Fruit fly (Drosophila melanogaster) whole organism, embryonic: ENCODE data around the gene CG7916.
A peak's percentile ranks its signal among the peaks of the same experiment; 100 is the strongest.

Experiments
- Bgb ChIP-seq: fragments of 200-800 bp; sonication (Bioruptor generic); IDR thresholded peaks from 2 replicates; pipeline ENCODE4 v1.3.6; 2022; ENCODE audit warnings: missing biosample characterization, missing genetic modification characterization; ENCODE audit not compliant: partially characterized antibody
- CG10321 ChIP-seq: fragments of 200-800 bp; sonication (Bioruptor generic); IDR thresholded peaks from 2 replicates; pipeline ENCODE4 v1.3.6; 2022; ENCODE audit warnings: missing biosample characterization, missing genetic modification characterization
- CG11560 ChIP-seq: fragments of 200-800 bp; sonication (Bioruptor generic); IDR thresholded peaks from 3 replicates; pipeline ENCODE4 v1.3.6; 2022; ENCODE audit warnings: missing biosample characterization, missing genetic modification characterization
- CG13296 ChIP-seq: fragments of 200-800 bp; sonication (Bioruptor generic); optimal IDR thresholded peaks from 3 replicates; lab custom pipeline; 2018; ENCODE audit warnings: missing biosample characterization, mild to moderate bottlenecking, missing genetic modification characterization
- CG17802 ChIP-seq: fragments of 200-800 bp; sonication (Bioruptor generic); optimal IDR thresholded peaks from 2 replicates; lab custom pipeline; 2018; ENCODE audit warnings: missing biosample characterization, mild to moderate bottlenecking, missing genetic modification characterization, moderate library complexity
- CG18262 ChIP-seq: fragments of 200-800 bp; optimal IDR thresholded peaks from 3 replicates; lab custom pipeline; 2019; ENCODE audit warnings: missing biosample characterization, mild to moderate bottlenecking, missing genetic modification characterization, moderate library complexity
- CG2116 ChIP-seq: fragments of 200-800 bp; sonication (Bioruptor generic); optimal IDR thresholded peaks from 3 replicates; lab custom pipeline; 2018; ENCODE audit warnings: missing biosample characterization, mild to moderate bottlenecking, missing genetic modification characterization
- CG2875 ChIP-seq: fragments of 200-800 bp; sonication (Bioruptor generic); optimal IDR thresholded peaks from 2 replicates; lab custom pipeline; 2017; ENCODE audit warnings: missing biosample characterization, mild to moderate bottlenecking, missing genetic modification characterization, missing genetic modification reagents
- CG33213 ChIP-seq: fragments of 200-800 bp; sonication (Bioruptor generic); optimal IDR thresholded peaks from 3 replicates; lab custom pipeline; 2016; ENCODE audit warnings: missing biosample characterization, missing genetic modification characterization
- CG34224 ChIP-seq: fragments of 200-800 bp; sonication (Bioruptor generic); IDR thresholded peaks from 3 replicates; pipeline ENCODE4 v1.3.6; 2022; ENCODE audit warnings: missing biosample characterization, missing genetic modification characterization; ENCODE audit not compliant: partially characterized antibody
- CG34376 ChIP-seq: fragments of 200-800 bp; sonication (Bioruptor generic); optimal IDR thresholded peaks from 2 replicates; lab custom pipeline; 2018; ENCODE audit warnings: missing biosample characterization, mild to moderate bottlenecking, missing genetic modification characterization
- CG6813 ChIP-seq: fragments of 200-800 bp; sonication (Bioruptor generic); optimal IDR thresholded peaks from 2 replicates; lab custom pipeline; 2017; ENCODE audit warnings: missing biosample characterization, missing genetic modification characterization, mild to moderate bottlenecking, moderate library complexity, missing genetic modification reagents
- D19B ChIP-seq: fragments of 200-800 bp; sonication (Bioruptor generic); optimal IDR thresholded peaks from 2 replicates; lab custom pipeline; 2017; ENCODE audit warnings: missing biosample characterization, mild to moderate bottlenecking, missing genetic modification characterization
- Dip3 ChIP-seq: fragments of 200-800 bp; sonication (Bioruptor generic); optimal IDR thresholded peaks from 3 replicates; lab custom pipeline; 2016; ENCODE audit warnings: missing biosample characterization, missing genetic modification characterization
- Dll ChIP-seq: fragments of 200-800 bp; sonication (Bioruptor generic); IDR thresholded peaks from 4 replicates; pipeline ENCODE4 v1.3.6; 2022; ENCODE audit warnings: missing biosample characterization, missing genetic modification characterization; ENCODE audit not compliant: partially characterized antibody
- Doc2 ChIP-seq: fragments of 200-800 bp; sonication (Bioruptor generic); IDR thresholded peaks from 2 replicates; pipeline ENCODE4 v1.3.6; 2022; ENCODE audit warnings: missing biosample characterization, missing genetic modification characterization
- Doc3 ChIP-seq: fragments of 200-800 bp; sonication (Bioruptor generic); IDR thresholded peaks from 3 replicates; pipeline ENCODE4 v1.3.6; 2022; ENCODE audit warnings: missing biosample characterization, missing genetic modification characterization; ENCODE audit not compliant: partially characterized antibody
- Dp ChIP-seq: fragments of 200-800 bp; sonication (Bioruptor generic); optimal IDR thresholded peaks from 2 replicates; lab custom pipeline; 2018; ENCODE audit warnings: missing biosample characterization, mild to moderate bottlenecking, missing genetic modification characterization, moderate library complexity
- Dref ChIP-seq: fragments of 200-800 bp; sonication (Bioruptor generic); IDR thresholded peaks from 2 replicates; pipeline ENCODE4 v1.3.6; 2022; ENCODE audit warnings: missing biosample characterization, missing genetic modification characterization
- E2f2 ChIP-seq: fragments of 200-800 bp; sonication (Bioruptor generic); IDR thresholded peaks from 2 replicates; pipeline ENCODE4 v1.3.6; 2022; ENCODE audit warnings: missing biosample characterization, missing genetic modification characterization
- Hr78 ChIP-seq, 2 experiments: fragments of 200-800 bp in 1 of 2; fragments of >200 bp in 1 of 2; sonication (Bioruptor generic) in 1 of 2; optimal IDR thresholded peaks; 2 replicates each; lab custom pipeline; 2017 to 2019; ENCODE audit warnings: missing biosample characterization in 2 of 2, missing genetic modification characterization in 2 of 2, mild to moderate bottlenecking in 1 of 2, moderate library complexity in 1 of 2
- Mad ChIP-seq: fragments of 200-800 bp; sonication (Bioruptor generic); optimal IDR thresholded peaks from 2 replicates; lab custom pipeline; 2016; ENCODE audit warnings: missing biosample characterization, missing genetic modification characterization
- Med ChIP-seq: fragments of 200-800 bp; sonication (Bioruptor generic); peaks from one replicate; lab custom pipeline; 2016; ENCODE audit warnings: missing biosample characterization, missing genetic modification characterization, mild to moderate bottlenecking, inconsistent platforms, moderate library complexity
- Myb ChIP-seq: fragments of 200-800 bp; sonication (Bioruptor generic); optimal IDR thresholded peaks from 2 replicates; lab custom pipeline; 2016; ENCODE audit warnings: missing biosample characterization, missing genetic modification characterization
- NK7.1 ChIP-seq: fragments of 200-800 bp; sonication (Bioruptor generic); optimal IDR thresholded peaks from 3 replicates; lab custom pipeline; 2016; ENCODE audit warnings: missing biosample characterization, missing genetic modification characterization
- Pdp1 ChIP-seq, 2 experiments: fragments of 200-800 bp; sonication (Bioruptor generic); optimal IDR thresholded peaks; 3 replicates each; lab custom pipeline; 2016; ENCODE audit warnings: missing biosample characterization in 2 of 2, missing genetic modification characterization in 2 of 2, mild to moderate bottlenecking in 1 of 2, moderate library complexity in 1 of 2
- Sox102F ChIP-seq: fragments of 200-800 bp; sonication (Bioruptor generic); optimal IDR thresholded peaks from 2 replicates; lab custom pipeline; 2018; ENCODE audit warnings: missing biosample characterization, mild to moderate bottlenecking, missing genetic modification characterization, moderate library complexity
- Tbp ChIP-seq: fragments of >200 bp; optimal IDR thresholded peaks from 2 replicates; lab custom pipeline; 2018; ENCODE audit warnings: missing biosample characterization, missing genetic modification characterization
- ash1 ChIP-seq: fragments of 200-800 bp; sonication (Bioruptor generic); optimal IDR thresholded peaks from 2 replicates; lab custom pipeline; 2018; ENCODE audit warnings: missing biosample characterization, mild to moderate bottlenecking, missing genetic modification characterization
- ato ChIP-seq: fragments of 200-800 bp; sonication (Bioruptor generic); IDR thresholded peaks from 2 replicates; pipeline ENCODE4 v1.3.6; 2022; ENCODE audit warnings: missing biosample characterization, missing genetic modification characterization; ENCODE audit not compliant: partially characterized antibody
- cwo ChIP-seq: fragments of 200-800 bp; sonication (Bioruptor generic); optimal IDR thresholded peaks from 3 replicates; lab custom pipeline; 2017; ENCODE audit warnings: missing biosample characterization, missing genetic modification characterization, mild to moderate bottlenecking, moderate library complexity, missing genetic modification reagents
- dmrt11E ChIP-seq: fragments of 200-800 bp; sonication (Bioruptor generic); optimal IDR thresholded peaks from 3 replicates; lab custom pipeline; 2018; ENCODE audit warnings: missing biosample characterization, mild to moderate bottlenecking, missing genetic modification characterization, moderate library complexity
- hb ChIP-seq: fragments of 200-800 bp; sonication (Bioruptor generic); IDR thresholded peaks from 3 replicates; pipeline ENCODE4 v1.3.6; 2022; ENCODE audit warnings: missing biosample characterization, missing genetic modification characterization; ENCODE audit not compliant: partially characterized antibody
- inv ChIP-seq: fragments of 200-800 bp; sonication (Bioruptor generic); IDR thresholded peaks from 2 replicates; pipeline ENCODE4 v1.3.6; 2022; ENCODE audit warnings: missing biosample characterization, missing genetic modification characterization; ENCODE audit not compliant: partially characterized antibody
- knrl ChIP-seq: fragments of 200-800 bp; sonication (Bioruptor generic); IDR thresholded peaks from 3 replicates; pipeline ENCODE4 v1.3.6; 2022; ENCODE audit warnings: missing biosample characterization, missing genetic modification characterization; ENCODE audit not compliant: partially characterized antibody
- mirr ChIP-seq: fragments of 200-800 bp; sonication (Bioruptor generic); optimal IDR thresholded peaks from 3 replicates; lab custom pipeline; 2018; ENCODE audit warnings: missing biosample characterization, mild to moderate bottlenecking, missing genetic modification characterization
- nerfin-2 ChIP-seq: fragments of 200-800 bp; sonication (Bioruptor generic); IDR thresholded peaks from 2 replicates; pipeline ENCODE4 v1.3.6; 2022; ENCODE audit warnings: missing biosample characterization, missing genetic modification characterization; ENCODE audit not compliant: partially characterized antibody
- prd ChIP-seq, 3 experiments: fragments of >200 bp in 2 of 3; fragments of 200-800 bp in 1 of 3; sonication (Bioruptor generic) in 1 of 3; optimal IDR thresholded peaks in 2 of 3; IDR thresholded peaks in 1 of 3; 2 replicates in 2 of 3; 3 replicates in 1 of 3; pipeline versions ENCODE4 v1.3.6 to Lab custom; 2017 to 2022; ENCODE audit warnings: missing biosample characterization in 1 of 3, missing genetic modification characterization in 1 of 3
- sens ChIP-seq: fragments of 200-800 bp; sonication (Bioruptor generic); peaks from one replicate; lab custom pipeline; 2016; ENCODE audit warnings: missing biosample characterization, missing genetic modification characterization
- tna ChIP-seq: fragments of 200-800 bp; sonication (Bioruptor generic); IDR thresholded peaks from 2 replicates; pipeline ENCODE4 v1.3.6; 2022; ENCODE audit warnings: missing biosample characterization, missing genetic modification characterization; ENCODE audit not compliant: partially characterized antibody
- trem ChIP-seq: fragments of 200-800 bp; optimal IDR thresholded peaks from 3 replicates; lab custom pipeline; 2019; ENCODE audit warnings: missing biosample characterization, mild to moderate bottlenecking, missing genetic modification characterization, moderate library complexity
- tup ChIP-seq: fragments of 200-800 bp; sonication (Bioruptor generic); optimal IDR thresholded peaks from 2 replicates; lab custom pipeline; 2016; ENCODE audit warnings: missing biosample characterization, mild to moderate bottlenecking, missing genetic modification characterization, moderate library complexity
- vfl ChIP-seq: fragments of 200-800 bp; sonication (Bioruptor generic); optimal IDR thresholded peaks from 2 replicates; lab custom pipeline; 2016; ENCODE audit warnings: missing biosample characterization, missing genetic modification characterization
- vnd ChIP-seq: fragments of 200-800 bp; sonication (Bioruptor generic); IDR thresholded peaks from 3 replicates; pipeline ENCODE4 v1.3.6; 2022; ENCODE audit warnings: missing biosample characterization, missing genetic modification characterization; ENCODE audit not compliant: partially characterized antibody

CG7916 gene

dm6 chr2L:13807097-13807496, 39.5 kb upstream of the CG7916 start:
- TF ChIP-seq mirr: no peak
- TF ChIP-seq Med (GFP tag; lab: Kevin White, UChicago): peak; percentile 36
- no peak for TF ChIP-seq vfl (GFP tag; lab: Kevin White, UChicago)
- TF ChIP-seq Mad (GFP tag; lab: Kevin White, UChicago): no peak
- peak; percentile 60 for TF ChIP-seq sens (GFP tag; lab: Kevin White, UChicago)

- TF ChIP-seq cwo (GFP tag; lab: Kevin White, UChicago): peak; percentile 2
- no peak for TF ChIP-seq nerfin-2 (GFP tag; lab: Robert Waterston, UW)
- TF ChIP-seq sens (GFP tag; lab: Kevin White, UChicago): peak; percentile 62
These were observed 38.6 kb upstream of the CG7916 start for dm6 chr2L:13807959-13808358.

- TF ChIP-seq CG6813 (GFP tag; lab: Kevin White, UChicago) (no peak), D19B (GFP tag; lab: Kevin White, UChicago) (no peak), Bgb (GFP tag; lab: Robert Waterston, UW) (peak; percentile 58), tup (GFP tag; lab: Kevin White, UChicago) (no peak), Tbp (GFP tag; lab: Kevin White, UChicago) (no peak), Dp (GFP tag; lab: Kevin White, UChicago) (peak; percentile 32), Dref (GFP tag; lab: Robert Waterston, UW) (peak; percentile 80), CG11560 (tag; lab: Robert Waterston, UW) (peak; percentile 98), CG13296 (no peak), Doc2 (GFP tag; lab: Robert Waterston, UW) (no peak), trem (peak; percentile 36), prd (optimal IDR thresholded peaks at IDR 0.05; lab: Kevin White, UChicago) (no peak), prd (GFP tag; IDR thresholded peaks at IDR 0.05; lab: Robert Waterston, UW) (no peak), vnd (GFP tag; lab: Robert Waterston, UW) (0 out of 3 replicates have a peak, but pooled peaks have one; percentile 10), NK7.1 (GFP tag; lab: Kevin White, UChicago) (no peak), CG17802 (tag; lab: Kevin White, UChicago) (no peak), Hr78 (GFP tag; optimal IDR thresholded peaks at IDR 0.05; lab: Kevin White, UChicago) (no peak), Dll (GFP tag; lab: Robert Waterston, UW) (peak; percentile 72; the same call in 3 of the 4 replicates), Pdp1 (GFP tag; optimal IDR thresholded peaks at IDR 0.05; lab: Kevin White, UChicago) (peak in 1 of 2 experiments; percentile 74), Dip3 (no peak), CG33213 (GFP tag; lab: Kevin White, UChicago) (peak; percentile 14), knrl (0 out of 3 replicates have a peak, but pooled peaks have one; percentile 15), CG2875 (GFP tag; lab: Kevin White, UChicago) (no peak), ash1 (GFP tag; lab: Kevin White, UChicago) (no peak), Sox102F (GFP tag; lab: Kevin White, UChicago) (no peak), tna (GFP tag; lab: Robert Waterston, UW) (peak; percentile 36; the same call in 1 of the 2 replicates), CG10321 (GFP tag; lab: Robert Waterston, UW) (no peak), Myb (peak; percentile 26), inv (GFP tag; lab: Robert Waterston, UW) (peak; percentile 12; the same call in 1 of the 2 replicates), Doc3 (GFP tag; lab: Robert Waterston, UW) (0 out of 3 replicates have a peak, but pooled peaks have one; percentile 28), CG18262 (tag; lab: Kevin White, UChicago) (no peak), dmrt11E (no peak), ato (peak; percentile 61; the same call in 1 of the 2 replicates), hb (GFP tag; lab: Robert Waterston, UW) (no peak), CG34376 (GFP tag; lab: Kevin White, UChicago) (no peak), CG34224 (GFP tag; lab: Robert Waterston, UW) (peak; percentile 57), CG2116 (GFP tag; lab: Kevin White, UChicago) (peak; percentile 59), E2f2 (GFP tag; lab: Robert Waterston, UW) (peak; percentile 41)
These were observed 35.2 kb upstream of the CG7916 start, which contains the start of the genes Adat1 and CG16865 for dm6 chr2L:13811323-13811722. Gene Adat1, minus strand, starts transcription at chr2L:13811474. Gene CG16865, plus strand, starts transcription at chr2L:13811522.
